Fruit fly (Drosophila melanogaster) whole organism, embryonic: ENCODE results near the gene CG14439.

Experiments used
- BtbVII ChIP-seq: fragments of 200-800 bp; sonication (Bioruptor generic); optimal IDR thresholded peaks from 3 replicates; lab custom pipeline; 2017; ENCODE audit warnings: missing biosample characterization, mild to moderate bottlenecking, missing genetic modification characterization
- CG10147 ChIP-seq: fragments of 200-800 bp; sonication (Bioruptor generic); optimal IDR thresholded peaks from 2 replicates; lab custom pipeline; 2019; ENCODE audit warnings: missing biosample characterization, mild to moderate bottlenecking, missing genetic modification characterization, moderate library complexity
- CG10267 ChIP-seq: fragments of 200-800 bp; sonication (Bioruptor generic); optimal IDR thresholded peaks from 2 replicates; lab custom pipeline; 2018; ENCODE audit warnings: missing biosample characterization, mild to moderate bottlenecking, missing genetic modification characterization, moderate library complexity
- CG10462 ChIP-seq: fragments of 200-800 bp; sonication (Bioruptor generic); optimal IDR thresholded peaks from 2 replicates; lab custom pipeline; 2016; ENCODE audit warnings: missing biosample characterization, missing genetic modification characterization
- CG12299 ChIP-seq: fragments of 200-800 bp; sonication (Bioruptor generic); optimal IDR thresholded peaks from 2 replicates; lab custom pipeline; 2018; ENCODE audit warnings: missing biosample characterization, mild to moderate bottlenecking, missing genetic modification characterization
- CG13123 ChIP-seq: fragments of 200-800 bp; sonication (Bioruptor generic); optimal IDR thresholded peaks from 2 replicates; lab custom pipeline; 2016; ENCODE audit warnings: missing biosample characterization, missing genetic modification characterization
- CG13287 ChIP-seq: fragments of 200-800 bp; sonication (Bioruptor generic); IDR thresholded peaks from 2 replicates; pipeline ENCODE4 v1.3.6; 2022; ENCODE audit warnings: missing biosample characterization, missing genetic modification characterization; ENCODE audit not compliant: partially characterized antibody
- CG15696 ChIP-seq: fragments of 200-800 bp; sonication (Bioruptor generic); optimal IDR thresholded peaks from 2 replicates; lab custom pipeline; 2019; ENCODE audit warnings: missing biosample characterization, mild to moderate bottlenecking, missing genetic modification characterization, moderate library complexity
- CG1647 ChIP-seq: fragments of 200-800 bp; sonication (Bioruptor generic); optimal IDR thresholded peaks from 3 replicates; lab custom pipeline; 2016; ENCODE audit warnings: missing biosample characterization, missing genetic modification characterization
- CG17361 ChIP-seq: fragments of 200-800 bp; sonication (Bioruptor generic); IDR thresholded peaks from 3 replicates; pipeline ENCODE4 v1.3.6; 2022; ENCODE audit warnings: missing biosample characterization, missing genetic modification characterization
- CG1832 ChIP-seq: fragments of 200-800 bp; sonication (Bioruptor generic); optimal IDR thresholded peaks from 2 replicates; lab custom pipeline; 2017; ENCODE audit warnings: missing biosample characterization, mild to moderate bottlenecking, missing genetic modification characterization, inconsistent platforms
- CG2120 ChIP-seq: fragments of 200-800 bp; sonication (Bioruptor generic); optimal IDR thresholded peaks from 3 replicates; lab custom pipeline; 2016; ENCODE audit warnings: missing biosample characterization, missing genetic modification characterization
- CG2875 ChIP-seq: fragments of 200-800 bp; sonication (Bioruptor generic); optimal IDR thresholded peaks from 2 replicates; lab custom pipeline; 2017; ENCODE audit warnings: missing biosample characterization, mild to moderate bottlenecking, missing genetic modification characterization, missing genetic modification reagents
- CG32532 ChIP-seq: fragments of 200-800 bp; sonication (Bioruptor generic); IDR thresholded peaks from 2 replicates; pipeline ENCODE4 v1.3.6; 2022; ENCODE audit warnings: missing biosample characterization, missing genetic modification characterization
- CG3281 ChIP-seq: fragments of 200-800 bp; sonication (Bioruptor generic); optimal IDR thresholded peaks from 3 replicates; lab custom pipeline; 2017; ENCODE audit warnings: missing biosample characterization, mild to moderate bottlenecking, missing genetic modification characterization
- CG3407 ChIP-seq: fragments of 200-800 bp; sonication (Bioruptor generic); optimal IDR thresholded peaks from 2 replicates; lab custom pipeline; 2018; ENCODE audit warnings: missing biosample characterization, mild to moderate bottlenecking, missing genetic modification characterization
- CG34376 ChIP-seq: fragments of 200-800 bp; sonication (Bioruptor generic); optimal IDR thresholded peaks from 2 replicates; lab custom pipeline; 2018; ENCODE audit warnings: missing biosample characterization, mild to moderate bottlenecking, missing genetic modification characterization
- CG5180 ChIP-seq: fragments of 200-800 bp; sonication (Bioruptor generic); optimal IDR thresholded peaks from 3 replicates; lab custom pipeline; 2017; ENCODE audit warnings: missing biosample characterization, missing genetic modification characterization, mild to moderate bottlenecking, moderate library complexity, missing genetic modification reagents
- CG6654 ChIP-seq: fragments of 200-800 bp; sonication (Bioruptor generic); optimal IDR thresholded peaks from 2 replicates; lab custom pipeline; 2017; ENCODE audit warnings: missing biosample characterization, mild to moderate bottlenecking, missing genetic modification characterization
- CG7271 ChIP-seq: fragments of 200-800 bp; sonication (Bioruptor generic); optimal IDR thresholded peaks from 2 replicates; lab custom pipeline; 2018; ENCODE audit warnings: missing biosample characterization, mild to moderate bottlenecking, missing genetic modification characterization, moderate library complexity
- CG7786 ChIP-seq: fragments of 200-800 bp; sonication (Bioruptor generic); optimal IDR thresholded peaks from 2 replicates; lab custom pipeline; 2016; ENCODE audit warnings: missing biosample characterization, missing genetic modification characterization
- CG7839 ChIP-seq: fragments of 200-800 bp; sonication (Bioruptor generic); optimal IDR thresholded peaks from 3 replicates; lab custom pipeline; 2018; ENCODE audit warnings: missing biosample characterization, mild to moderate bottlenecking, missing genetic modification characterization, moderate library complexity
- CG8944 ChIP-seq: fragments of 200-800 bp; sonication (Bioruptor generic); optimal IDR thresholded peaks from 3 replicates; lab custom pipeline; 2016; ENCODE audit warnings: missing biosample characterization, missing genetic modification characterization
- Deaf1 ChIP-seq: fragments of 200-800 bp; optimal IDR thresholded peaks from 3 replicates; lab custom pipeline; 2019; ENCODE audit warnings: missing biosample characterization, mild to moderate bottlenecking, missing genetic modification characterization, moderate library complexity
- Doc3 ChIP-seq: fragments of 200-800 bp; sonication (Bioruptor generic); IDR thresholded peaks from 3 replicates; pipeline ENCODE4 v1.3.6; 2022; ENCODE audit warnings: missing biosample characterization, missing genetic modification characterization; ENCODE audit not compliant: partially characterized antibody
- Dref ChIP-seq: fragments of 200-800 bp; sonication (Bioruptor generic); IDR thresholded peaks from 2 replicates; pipeline ENCODE4 v1.3.6; 2022; ENCODE audit warnings: missing biosample characterization, missing genetic modification characterization
- Gug ChIP-seq: fragments of 200-800 bp; sonication (Bioruptor generic); IDR thresholded peaks from 4 replicates; pipeline ENCODE4 v1.3.6; 2022; ENCODE audit warnings: missing biosample characterization, missing genetic modification characterization
- MESR4 ChIP-seq: fragments of 200-800 bp; sonication (Bioruptor generic); optimal IDR thresholded peaks from 2 replicates; lab custom pipeline; 2018; ENCODE audit warnings: missing biosample characterization, mild to moderate bottlenecking, missing genetic modification characterization, moderate library complexity
- NC2β ChIP-seq: fragments of 200-800 bp; sonication (Bioruptor generic); optimal IDR thresholded peaks from 2 replicates; lab custom pipeline; 2016; ENCODE audit warnings: missing biosample characterization, missing genetic modification characterization
- NfI ChIP-seq: fragments of 200-800 bp; sonication (Bioruptor generic); optimal IDR thresholded peaks from 3 replicates; lab custom pipeline; 2018; ENCODE audit warnings: missing biosample characterization, mild to moderate bottlenecking, missing genetic modification characterization, moderate library complexity
- Rx ChIP-seq: fragments of 200-800 bp; sonication (Bioruptor generic); IDR thresholded peaks from 2 replicates; pipeline ENCODE4 v1.3.6; 2022; ENCODE audit warnings: missing biosample characterization, missing genetic modification characterization
- Sry-β ChIP-seq: fragments of 200-800 bp; sonication (Bioruptor generic); optimal IDR thresholded peaks from 2 replicates; lab custom pipeline; 2018; ENCODE audit warnings: missing biosample characterization, mild to moderate bottlenecking, missing genetic modification characterization, moderate library complexity
- ato ChIP-seq: fragments of 200-800 bp; sonication (Bioruptor generic); IDR thresholded peaks from 2 replicates; pipeline ENCODE4 v1.3.6; 2022; ENCODE audit warnings: missing biosample characterization, missing genetic modification characterization; ENCODE audit not compliant: partially characterized antibody
- ci ChIP-seq: fragments of 200-800 bp; sonication (Bioruptor generic); IDR thresholded peaks from 3 replicates; pipeline ENCODE4 v1.3.6; 2022; ENCODE audit warnings: missing biosample characterization, missing genetic modification characterization
- dmrt99B ChIP-seq: fragments of 200-800 bp; sonication (Bioruptor generic); optimal IDR thresholded peaks from 2 replicates; lab custom pipeline; 2018; ENCODE audit warnings: missing biosample characterization, mild to moderate bottlenecking, missing genetic modification characterization, moderate library complexity
- fd96Cb ChIP-seq: fragments of 200-800 bp; sonication (Bioruptor generic); optimal IDR thresholded peaks from 2 replicates; lab custom pipeline; 2018; ENCODE audit warnings: missing biosample characterization, mild to moderate bottlenecking, missing genetic modification characterization, moderate library complexity
- gcm2 ChIP-seq: fragments of 200-800 bp; sonication (Bioruptor generic); optimal IDR thresholded peaks from 2 replicates; lab custom pipeline; 2016; ENCODE audit warnings: missing biosample characterization, missing genetic modification characterization
- grn ChIP-seq: fragments of 200-800 bp; sonication (Bioruptor generic); optimal IDR thresholded peaks from 3 replicates; lab custom pipeline; 2017; ENCODE audit warnings: missing biosample characterization, missing genetic modification characterization
- ind ChIP-seq: fragments of 200-800 bp; sonication (Bioruptor generic); optimal IDR thresholded peaks from 3 replicates; lab custom pipeline; 2016; ENCODE audit warnings: missing biosample characterization, missing genetic modification characterization
- kah ChIP-seq: fragments of 200-800 bp; sonication (Bioruptor generic); optimal IDR thresholded peaks from 2 replicates; lab custom pipeline; 2018; ENCODE audit warnings: missing biosample characterization, mild to moderate bottlenecking, missing genetic modification characterization
- ken ChIP-seq: fragments of 200-800 bp; sonication (Bioruptor generic); IDR thresholded peaks from 3 replicates; pipeline ENCODE4 v1.3.6; 2022; ENCODE audit warnings: missing biosample characterization, missing genetic modification characterization
- mam ChIP-seq: fragments of 200-800 bp; sonication (Bioruptor generic); optimal IDR thresholded peaks from 3 replicates; lab custom pipeline; 2016; ENCODE audit warnings: missing biosample characterization, missing genetic modification characterization
- nom ChIP-seq: fragments of 200-800 bp; sonication (Bioruptor generic); optimal IDR thresholded peaks from 2 replicates; lab custom pipeline; 2017; ENCODE audit warnings: missing biosample characterization, missing genetic modification characterization, mild to moderate bottlenecking, moderate library complexity, missing genetic modification reagents
- pb ChIP-seq: fragments of 200-800 bp; sonication (Bioruptor generic); optimal IDR thresholded peaks from 3 replicates; lab custom pipeline; 2016; ENCODE audit warnings: missing biosample characterization, missing genetic modification characterization
- pnt ChIP-seq: fragments of 200-800 bp; sonication (Bioruptor generic); optimal IDR thresholded peaks from 3 replicates; lab custom pipeline; 2016; ENCODE audit warnings: missing biosample characterization, missing genetic modification characterization
- row ChIP-seq: fragments of 200-800 bp; sonication (Bioruptor generic); IDR thresholded peaks from 3 replicates; pipeline ENCODE4 v1.3.6; 2022; ENCODE audit warnings: missing biosample characterization, missing genetic modification characterization
- so ChIP-seq: fragments of 200-800 bp; sonication (Bioruptor generic); IDR thresholded peaks from 3 replicates; pipeline ENCODE4 v1.3.6; 2022; ENCODE audit warnings: missing biosample characterization, missing genetic modification characterization
- stc ChIP-seq: fragments of 200-800 bp; sonication (Bioruptor generic); IDR thresholded peaks from 2 replicates; pipeline ENCODE4 v1.3.6; 2022; ENCODE audit warnings: missing biosample characterization, missing genetic modification characterization
- stwl ChIP-seq: fragments of 200-800 bp; sonication (Bioruptor generic); optimal IDR thresholded peaks from 3 replicates; lab custom pipeline; 2018; ENCODE audit warnings: missing biosample characterization, mild to moderate bottlenecking, missing genetic modification characterization, moderate library complexity
- wdn ChIP-seq: fragments of 200-800 bp; sonication (Bioruptor generic); IDR thresholded peaks from 2 replicates; pipeline ENCODE4 v1.3.6; 2022; ENCODE audit warnings: missing biosample characterization, missing genetic modification characterization

CG14439 gene

DNA sequence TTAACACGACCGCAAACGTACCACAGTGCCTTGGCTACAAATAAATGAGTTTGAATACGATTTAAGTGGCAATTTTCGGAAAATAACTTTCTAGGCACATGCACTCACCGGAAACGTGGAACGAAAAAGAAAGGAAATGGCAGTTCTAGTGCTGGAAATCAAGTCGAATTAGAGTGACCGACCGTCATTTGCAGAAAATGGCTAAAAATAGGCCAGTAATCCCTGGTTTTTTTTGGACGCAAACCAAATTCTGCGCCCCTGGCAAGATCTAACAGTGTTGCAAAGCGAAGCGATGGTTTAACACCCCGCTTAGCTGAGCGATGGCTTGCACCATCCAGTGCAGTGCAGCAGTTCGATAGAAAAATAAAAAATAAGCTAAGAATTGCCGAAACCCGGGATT, 3.3 kb upstream of the CG14439 start, which contains the start of gene RpL17 (continued):
- TF ChIP-seq CG34376 (peak; percentile 89), CG13287 (peak; percentile 36; the same call in 1 of the 2 replicates), ind (GFP tag; lab: Kevin White, UChicago) (peak; percentile 63), CG2875 (GFP tag; lab: Kevin White, UChicago) (peak; percentile 88), grn (GFP tag; lab: Kevin White, UChicago) (peak; percentile 68), dmrt99B (tag; lab: Kevin White, UChicago) (peak; percentile 63), ci (GFP tag; lab: Robert Waterston, UW) (peak; percentile 98), Sry-β (GFP tag; lab: Kevin White, UChicago) (peak; percentile 9), NC2β (GFP tag; lab: Kevin White, UChicago) (peak; percentile 98), gcm2 (GFP tag; lab: Kevin White, UChicago) (peak; percentile 70), CG2120 (GFP tag; lab: Kevin White, UChicago) (peak; percentile 75), BtbVII (GFP tag; lab: Kevin White, UChicago) (peak; percentile 87), CG7786 (GFP tag; lab: Kevin White, UChicago) (peak; percentile 81), CG32532 (GFP tag; lab: Robert Waterston, UW) (peak; percentile 88), CG3407 (GFP tag; lab: Kevin White, UChicago) (peak; percentile 88), CG3281 (peak; percentile 82), Dref (GFP tag; lab: Robert Waterston, UW) (peak; percentile 55), nom (GFP tag; lab: Kevin White, UChicago) (peak; percentile 74), CG1832 (no peak), ken (GFP tag; lab: Robert Waterston, UW) (peak; percentile 90), Rx (peak; percentile 79), wdn (GFP tag; lab: Robert Waterston, UW) (peak; percentile 53; the same call in 1 of the 2 replicates), CG13123 (peak; percentile 66), stwl (tag; lab: Kevin White, UChicago) (peak; percentile 28), stc (GFP tag; lab: Robert Waterston, UW) (peak; percentile 87), fd96Cb (peak; percentile 30), CG8944 (GFP tag; lab: Kevin White, UChicago) (peak; percentile 78), ato (GFP tag; lab: Robert Waterston, UW) (no peak), pnt (GFP tag; lab: Kevin White, UChicago) (peak; percentile 63), pb (GFP tag; lab: Kevin White, UChicago) (peak; percentile 77), so (GFP tag; lab: Robert Waterston, UW) (peak; percentile 86), row (GFP tag; lab: Robert Waterston, UW) (peak; percentile 34; the same call in 1 of the 3 replicates), CG7839 (tag; lab: Kevin White, UChicago) (peak; percentile 77), CG12299 (tag; lab: Kevin White, UChicago) (peak; percentile 80), CG1647 (GFP tag; lab: Kevin White, UChicago) (peak; percentile 62), CG5180 (GFP tag; lab: Kevin White, UChicago) (peak; percentile 61), CG7271 (tag; lab: Kevin White, UChicago) (peak; percentile 87), Gug (GFP tag; lab: Robert Waterston, UW) (peak; percentile 23; the same call in 1 of the 4 replicates), CG10147 (GFP tag; lab: Kevin White, UChicago) (peak; percentile 70), Deaf1 (tag; lab: Kevin White, UChicago) (no peak), CG6654 (GFP tag; lab: Kevin White, UChicago) (peak; percentile 43), mam (GFP tag; lab: Kevin White, UChicago) (peak; percentile 81), CG15696 (peak; percentile 27), CG17361 (GFP tag; lab: Robert Waterston, UW) (peak; percentile 47; the same call in 2 of the 3 replicates), NfI (peak; percentile 93), CG10267 (tag; lab: Kevin White, UChicago) (peak; percentile 96), MESR4 (GFP tag; lab: Kevin White, UChicago) (peak; percentile 91), CG10462 (peak; percentile 46), Doc3 (no peak), kah (peak; percentile 52)
